Worm (Caenorhabditis elegans) whole organism, L4/young adult: ENCODE results near the gene F54H12.2.
A peak's percentile ranks its signal among the peaks of the same experiment; 100 is the strongest.

ENCODE experiments used
- W03F9.2 ChIP-seq: fragments of 150-350 bp; optimal IDR thresholded peaks from 2 replicates; lab custom pipeline; 2014; ENCODE audit warnings: missing biosample characterization, missing genetic modification characterization
- dao-5 ChIP-seq: sonication (generic microtip); optimal IDR thresholded peaks from 2 replicates; lab custom pipeline; 2016; ENCODE audit warnings: missing genotype, missing genetic modification characterization, moderate library complexity, missing compliant biosample characterization
- him-1 ChIP-seq: sonication (generic microtip); optimal IDR thresholded peaks from 2 replicates; lab custom pipeline; 2016; ENCODE audit warnings: missing genotype, missing genetic modification reagents, missing genetic modification characterization, missing compliant biosample characterization

DNA sequence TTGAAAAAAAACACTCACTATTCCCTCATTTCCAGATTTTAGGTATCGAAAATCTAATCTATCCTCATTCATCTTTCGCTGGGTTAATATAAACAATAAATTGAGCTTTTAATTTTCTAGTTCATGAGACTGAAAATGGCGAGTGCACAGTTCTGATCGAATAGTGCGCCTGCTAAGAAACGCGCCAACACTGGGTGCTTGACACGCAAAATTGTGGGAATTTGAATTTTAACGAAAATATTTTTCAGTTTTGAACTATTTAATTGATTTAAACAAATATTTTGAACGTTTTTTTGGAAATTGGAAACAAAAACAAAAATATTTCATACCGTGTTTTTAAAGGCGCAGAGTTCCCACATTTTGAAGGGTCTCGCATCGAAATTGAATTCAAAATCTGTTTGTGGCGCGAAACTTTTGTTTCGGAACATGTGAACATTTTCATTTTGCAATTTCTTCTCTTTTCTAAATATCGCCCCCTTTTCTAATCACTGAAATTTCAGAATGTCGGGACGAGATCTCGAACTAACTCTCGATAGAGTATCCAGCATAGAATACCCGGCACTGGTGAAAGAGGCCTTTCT lies 35.7 kb upstream of the F54H12.2 start, which contains the start of the genes C29E4.13 and npp-15:
- TF ChIP-seq him-1 (tag; lab: Kevin White, UChicago) (no peak), dao-5 (tag; lab: Kevin White, UChicago) (no peak), W03F9.2 (tag; lab: Kevin White, UChicago) (peak; percentile 53)
